Fruit fly (Drosophila melanogaster): ENCODE results near the gene Jhbp2.

dm6 chr3R:4957812-4958211 lies 3.3 kb downstream of the Jhbp2 start:
- no peak for TF ChIP-seq kay (GFP tag; ENCODE audit: borderline replicate concordance)
- no peak for TF ChIP-seq Clk (GFP tag; optimal IDR thresholded peaks at IDR 0.05)
- TF ChIP-seq cnc (optimal IDR thresholded peaks at IDR 0.05) = no peak
- TF ChIP-seq Hr96 (GFP tag; optimal IDR thresholded peaks at IDR 0.05) = no peak
- no peak for TF ChIP-seq CG33017 (tag; optimal IDR thresholded peaks at IDR 0.05)

All from whole organism, adult.